Worm (Caenorhabditis elegans): ENCODE measurements around the gene H04J21.1.
A peak's percentile ranks its signal among the peaks of the same experiment; 100 is the strongest.

H04J21.1 gene

DNA sequence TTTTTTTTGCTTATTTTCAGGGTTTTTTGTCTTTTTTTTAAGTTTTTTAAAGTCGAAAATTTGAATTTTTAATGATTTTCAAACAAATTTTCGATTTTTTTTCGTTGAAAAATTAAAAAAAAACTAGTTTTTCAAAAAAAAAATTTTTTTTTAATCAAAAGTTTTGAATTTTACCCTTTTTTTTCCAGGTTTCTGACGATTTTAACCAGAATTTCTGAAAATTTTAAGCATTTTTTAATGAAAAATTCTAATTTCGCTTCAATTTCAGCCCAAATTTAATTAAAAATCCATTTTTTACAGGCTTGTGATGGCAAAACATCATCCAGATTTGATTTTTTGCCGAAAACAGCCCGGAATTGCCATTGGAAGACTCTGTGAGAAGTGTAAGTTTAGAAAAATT lies 28.5 kb downstream of the H04J21.1 start, which contains the start of gene phf-5:
phf-5 (plus strand) TSS at position 301 of the 400 bp plus-strand sequence.
- TF ChIP-seq lin-13 (GFP tag; optimal IDR thresholded peaks at IDR 0.05): no peak
- TF ChIP-seq nhr-76 (tag; optimal IDR thresholded peaks at IDR 0.05): no peak
- no peak for TF ChIP-seq nhr-19 (GFP tag; conservative IDR thresholded peaks at IDR 0.05)

DNA sequence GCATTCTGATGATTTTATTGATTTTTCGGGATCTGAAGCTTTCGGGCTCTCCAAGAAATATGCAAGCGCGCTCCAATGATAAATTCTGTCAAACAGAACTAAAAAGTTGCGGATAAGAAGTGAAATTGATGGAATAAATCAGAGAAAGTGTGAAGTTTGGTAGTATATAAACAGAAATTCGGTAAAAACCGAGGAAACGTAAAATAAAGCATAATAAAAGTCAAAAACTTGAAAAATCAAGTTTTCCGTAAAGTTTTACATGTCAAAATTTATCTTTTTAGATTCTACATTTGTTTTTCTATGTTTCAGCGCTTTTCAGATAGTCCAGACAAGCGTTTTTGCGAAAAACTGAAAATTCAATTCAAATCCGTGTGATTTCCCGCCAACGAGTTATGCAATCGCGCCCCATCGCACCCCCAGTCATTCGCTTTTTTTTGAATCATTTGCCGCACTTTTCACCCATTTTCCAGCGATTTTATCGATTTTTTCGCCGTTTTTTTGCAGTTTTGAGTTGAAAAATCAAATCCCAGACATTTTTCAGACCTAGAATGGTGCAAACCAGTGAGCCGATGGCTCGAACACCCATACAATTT lies 40.6 kb downstream of the H04J21.1 start, which contains the start of the genes Y54F10BM.13 and ppm-1.D:
Y54F10BM.13 (minus strand) TSS at position 51 of the 593 bp plus-strand sequence.
ppm-1.D (plus strand) TSS at position 540 of the 593 bp plus-strand sequence.
- TF ChIP-seq sptf-1 (tag; optimal IDR thresholded peaks at IDR 0.05) (no peak), F16B12.6 (tag; optimal IDR thresholded peaks at IDR 0.05) (peak; percentile 52), alr-1 (tag; optimal IDR thresholded peaks at IDR 0.05; ENCODE audit: borderline replicate concordance) (no peak), unc-98 (GFP tag; IDR thresholded peaks at IDR 0.05) (peak; percentile 49; the same call in 1 of the 2 replicates), hlh-17 (GFP tag; optimal IDR thresholded peaks at IDR 0.05; ENCODE audit: borderline replicate concordance) (no peak), nhr-85 (tag) (peak; percentile 28), zip-4 (GFP tag; optimal IDR thresholded peaks at IDR 0.05) (no peak), zag-1 (tag; optimal IDR thresholded peaks at IDR 0.05) (no peak), lin-14 (GFP tag; optimal IDR thresholded peaks at IDR 0.05) (no peak), egl-27 (tag; optimal IDR thresholded peaks at IDR 0.05) (no peak), sup-37 (GFP tag; optimal IDR thresholded peaks at IDR 0.05) (no peak), lsy-2 (tag; optimal IDR thresholded peaks at IDR 0.05) (peak; percentile 39 to 65), ceh-88 (GFP tag; IDR thresholded peaks at IDR 0.05) (no peak), ceh-82 (tag; optimal IDR thresholded peaks at IDR 0.05) (peak in 1 of 3 experiments; percentile 41), swsn-7 (tag; optimal IDR thresholded peaks at IDR 0.05) (no peak), vab-15 (tag; optimal IDR thresholded peaks at IDR 0.05) (no peak), dpl-1 (GFP tag; optimal IDR thresholded peaks at IDR 0.05) (peak; percentile 89 to 92 (median 90)), fos-1 (tag; optimal IDR thresholded peaks at IDR 0.05) (no peak), fkh-8 (tag; optimal IDR thresholded peaks at IDR 0.05) (peak; percentile 56), ets-5 (GFP tag; IDR thresholded peaks at IDR 0.05) (no peak), mab-9 (GFP tag; IDR thresholded peaks at IDR 0.05) (no peak), nhr-20 (tag; optimal IDR thresholded peaks at IDR 0.05) (no peak), nhr-19 (GFP tag; conservative IDR thresholded peaks at IDR 0.05) (0 out of 2 replicates have a peak, but pooled peaks have one; percentile 7), elt-3 (tag; optimal IDR thresholded peaks at IDR 0.05) (no peak), C16A3.4 (tag; optimal IDR thresholded peaks at IDR 0.05) (peak; percentile 31), Y116A8C.19 (tag; optimal IDR thresholded peaks at IDR 0.05; ENCODE audit: borderline replicate concordance) (no peak), blmp-1 (tag; optimal IDR thresholded peaks at IDR 0.05) (peak; percentile 35), ces-1 (GFP tag; optimal IDR thresholded peaks at IDR 0.05) (no peak), unc-86 (tag; optimal IDR thresholded peaks at IDR 0.05) (peak; percentile 19), lin-15B (tag; optimal IDR thresholded peaks at IDR 0.05) (peak; percentile 54), nhr-77 (tag; optimal IDR thresholded peaks at IDR 0.05) (no peak), nhr-12 (tag; optimal IDR thresholded peaks at IDR 0.05) (no peak), unc-62 (GFP tag; optimal IDR thresholded peaks at IDR 0.05) (no peak), pax-3 (tag; optimal IDR thresholded peaks at IDR 0.05) (no peak), ceh-8 (GFP tag; optimal IDR thresholded peaks at IDR 0.05) (no peak), C34B4.2 (tag; optimal IDR thresholded peaks at IDR 0.05) (no peak), lin-13 (GFP tag; optimal IDR thresholded peaks at IDR 0.05) (no peak), tlp-1 (tag; optimal IDR thresholded peaks at IDR 0.05) (no peak), nhr-28 (tag; optimal IDR thresholded peaks at IDR 0.05) (no peak), mep-1 (tag; optimal IDR thresholded peaks at IDR 0.05) (no peak), lin-35 (GFP tag; optimal IDR thresholded peaks at IDR 0.05) (peak; percentile 91 to 95), xbp-1 (tag; optimal IDR thresholded peaks at IDR 0.05) (peak; percentile 42), nhr-47 (tag; optimal IDR thresholded peaks at IDR 0.05) (no peak), unc-130 (tag; optimal IDR thresholded peaks at IDR 0.05) (no peak), pag-3 (tag; optimal IDR thresholded peaks at IDR 0.05; ENCODE audit: borderline replicate concordance, insufficient read depth) (no peak), lir-3 (tag; optimal IDR thresholded peaks at IDR 0.05; ENCODE audit: poor library complexity) (no peak), ztf-11 (tag; optimal IDR thresholded peaks at IDR 0.05) (no peak), tbx-2 (tag; optimal IDR thresholded peaks at IDR 0.05) (peak; percentile 29)
